Fruit fly (Drosophila melanogaster) Kc167 (cell line): Measurements from ENCODE around the gene Vml.

Experiments
- insv ChIP-seq: fragments of >200 bp; optimal IDR thresholded peaks from 3 replicates; lab custom pipeline; 2018; ENCODE audit warnings: missing external identifiers
- psq ChIP-seq: fragments of >200 bp; optimal IDR thresholded peaks from 2 replicates; lab custom pipeline; 2017; ENCODE audit warnings: missing external identifiers

- no peak for TF ChIP-seq psq (lab: Kevin White, UChicago)
- TF ChIP-seq insv (lab: Kevin White, UChicago): no peak
Observed at dm6 chrX:2251688-2252087, 23.9 kb upstream of the Vml start, which contains the start of gene CG3191.
